Worm (Caenorhabditis elegans) whole organism, L4 larva: ENCODE results near the gene R160.13.

Source experiments
- F26F4.8 ChIP-seq: fragments of 200-800 bp; sonication (Bioruptor generic); conservative IDR thresholded peaks from 2 replicates; pipeline ENCODE4 v1.3.6; 2022; ENCODE audit warnings: missing genetic modification characterization, missing compliant biosample characterization
- F37D6.2 ChIP-seq: sonication (generic microtip); optimal IDR thresholded peaks from 2 replicates; lab custom pipeline; 2016; ENCODE audit warnings: mild to moderate bottlenecking, missing genetic modification characterization, missing compliant biosample characterization
- F44E2.7 ChIP-seq: fragments of 200-800 bp; sonication (Bioruptor generic); IDR thresholded peaks from 2 replicates; pipeline ENCODE4 v2.1.2; 2022; ENCODE audit warnings: missing genetic modification characterization, missing compliant biosample characterization
- R02D3.7 ChIP-seq: fragments of 150-350 bp; sonication (generic microtip); optimal IDR thresholded peaks from 3 replicates; lab custom pipeline; 2014; ENCODE audit warnings: missing biosample characterization, missing genetic modification characterization
- T26A8.4 ChIP-seq: fragments of 200-800 bp; sonication (Bioruptor generic); IDR thresholded peaks from 2 replicates; pipeline ENCODE4 v1.3.6; 2022; ENCODE audit warnings: missing genetic modification characterization, missing compliant biosample characterization
- Y5F2A.4 ChIP-seq: fragments of 200-800 bp; sonication (Bioruptor generic); optimal IDR thresholded peaks from 2 replicates; lab custom pipeline; 2018; ENCODE audit warnings: mild to moderate bottlenecking, missing genetic modification characterization, missing compliant biosample characterization
- aha-1 ChIP-seq: fragments of 150-350 bp; peaks from one replicate; lab custom pipeline; 2014; ENCODE audit warnings: missing biosample characterization, missing genetic modification characterization
- ama-1 ChIP-seq: fragments of 150-350 bp; optimal IDR thresholded peaks from 2 replicates; lab custom pipeline; 2014; ENCODE audit warnings: inconsistent platforms, mixed read lengths
- arid-1 ChIP-seq: fragments of 200-800 bp; sonication (Bioruptor generic); conservative IDR thresholded peaks from 2 replicates; pipeline ENCODE4 v1.3.6; 2022; ENCODE audit warnings: missing genetic modification reagents, missing genetic modification characterization, missing compliant biosample characterization
- ceh-32 ChIP-seq: sonication (generic microtip); optimal IDR thresholded peaks from 2 replicates; lab custom pipeline; 2016; ENCODE audit warnings: mild to moderate bottlenecking, missing genetic modification characterization, missing compliant biosample characterization; ENCODE audit not compliant: poor library complexity
- ceh-44 ChIP-seq: fragments of 200-800 bp; sonication (Bioruptor generic); IDR thresholded peaks from 2 replicates; pipeline ENCODE4 v1.3.6; 2022; ENCODE audit warnings: missing genetic modification reagents, missing genetic modification characterization, missing compliant biosample characterization
- ces-1 ChIP-seq: fragments of 150-350 bp; sonication (generic microtip); optimal IDR thresholded peaks from 4 replicates; lab custom pipeline; 2014; ENCODE audit warnings: missing biosample characterization, missing genetic modification reagents, missing genetic modification characterization
- ctbp-1 ChIP-seq: fragments of 200-800 bp; sonication (Bioruptor generic); IDR thresholded peaks from 2 replicates; pipeline ENCODE4 v1.3.6; 2022; ENCODE audit warnings: missing genetic modification reagents, missing genetic modification characterization, missing compliant biosample characterization
- daf-19 ChIP-seq: fragments of 200-800 bp; sonication (Bioruptor generic); conservative IDR thresholded peaks from 2 replicates; pipeline ENCODE4 v1.3.6; 2022; ENCODE audit warnings: missing genetic modification characterization, missing compliant biosample characterization
- dmd-6 ChIP-seq: fragments of 200-800 bp; sonication (Bioruptor generic); IDR thresholded peaks from 2 replicates; pipeline ENCODE4 v1.3.6; 2022; ENCODE audit warnings: missing genetic modification reagents, missing genetic modification characterization, missing compliant biosample characterization
- dmd-8 ChIP-seq: fragments of 200-800 bp; sonication (Bioruptor generic); IDR thresholded peaks from 2 replicates; pipeline ENCODE4 v1.3.6; 2022; ENCODE audit warnings: missing genetic modification characterization, missing compliant biosample characterization
- dmd-9 ChIP-seq: fragments of 200-800 bp; sonication (Bioruptor generic); IDR thresholded peaks from 2 replicates; pipeline ENCODE4 v1.3.6; 2022; ENCODE audit warnings: missing genetic modification reagents, missing genetic modification characterization, missing compliant biosample characterization
- dpl-1 ChIP-seq: fragments of 150-350 bp; optimal IDR thresholded peaks from 2 replicates; lab custom pipeline; 2014; ENCODE audit warnings: missing biosample characterization, missing genetic modification reagents, missing genetic modification characterization
- egl-43 ChIP-seq: fragments of 200-800 bp; sonication (Bioruptor generic); IDR thresholded peaks from 2 replicates; pipeline ENCODE4 v1.3.6; 2022; ENCODE audit warnings: missing genetic modification reagents, missing genetic modification characterization, missing compliant biosample characterization
- fkh-10 ChIP-seq: fragments of 150-350 bp; optimal IDR thresholded peaks from 2 replicates; lab custom pipeline; 2014; ENCODE audit warnings: missing biosample characterization, missing genetic modification reagents, missing genetic modification characterization
- hlh-30 ChIP-seq: sonication (generic microtip); optimal IDR thresholded peaks from 2 replicates; lab custom pipeline; 2017; ENCODE audit warnings: antibody characterized with exemption, mild to moderate bottlenecking, missing genetic modification characterization, missing compliant biosample characterization; ENCODE audit not compliant: insufficient read depth
- jun-1 ChIP-seq: fragments of 150-350 bp; optimal IDR thresholded peaks from 2 replicates; lab custom pipeline; 2014; ENCODE audit warnings: missing biosample characterization, missing genetic modification reagents, missing genetic modification characterization
- lim-7 ChIP-seq: fragments of 200-800 bp; sonication (Bioruptor generic); IDR thresholded peaks from 2 replicates; pipeline ENCODE4 v1.3.6; 2022; ENCODE audit warnings: missing genetic modification characterization, missing compliant biosample characterization
- lin-13 ChIP-seq: fragments of 150-350 bp; optimal IDR thresholded peaks from 2 replicates; lab custom pipeline; 2014; ENCODE audit warnings: missing biosample characterization, missing genetic modification reagents, missing genetic modification characterization
- lin-39 ChIP-seq: fragments of 150-350 bp; optimal IDR thresholded peaks from 2 replicates; lab custom pipeline; 2014; ENCODE audit warnings: missing biosample characterization, missing genetic modification reagents, missing genetic modification characterization
- lsy-2 ChIP-seq, 2 experiments: fragments of 150-350 bp in 1 of 2; sonication (generic microtip) in 1 of 2; optimal IDR thresholded peaks; 2 replicates each; lab custom pipeline; 2014 to 2017; ENCODE audit warnings: missing biosample characterization in 2 of 2, missing genetic modification characterization in 2 of 2
- mdl-1 ChIP-seq, 2 experiments: fragments of 150-350 bp in 1 of 2; sonication (generic microtip) in 1 of 2; optimal IDR thresholded peaks; 2 replicates each; lab custom pipeline; 2014 to 2017; ENCODE audit warnings: missing biosample characterization in 2 of 2, missing genetic modification characterization in 2 of 2
- nhr-102 ChIP-seq: sonication (generic microtip); optimal IDR thresholded peaks from 2 replicates; lab custom pipeline; 2016; ENCODE audit warnings: mild to moderate bottlenecking, missing genetic modification characterization, moderate library complexity, missing compliant biosample characterization
- nhr-28 ChIP-seq: fragments of 150-350 bp; optimal IDR thresholded peaks from 2 replicates; lab custom pipeline; 2014; ENCODE audit warnings: missing biosample characterization, missing genetic modification characterization
- nhr-48 ChIP-seq: sonication (generic microtip); optimal IDR thresholded peaks from 2 replicates; lab custom pipeline; 2016; ENCODE audit warnings: mild to moderate bottlenecking, missing genetic modification characterization, missing compliant biosample characterization
- nhr-77 ChIP-seq: fragments of 150-350 bp; optimal IDR thresholded peaks from 2 replicates; lab custom pipeline; 2014; ENCODE audit warnings: missing biosample characterization, missing genetic modification characterization
- pha-4 ChIP-seq, 2 experiments: fragments of 150-350 bp in 1 of 2; fragments of 200-800 bp in 1 of 2; sonication (Bioruptor generic) in 1 of 2; IDR thresholded peaks in 1 of 2; optimal IDR thresholded peaks in 1 of 2; 2 replicates each; pipeline versions ENCODE4 v1.3.6 to Lab custom; 2014 to 2022; ENCODE audit warnings: missing genetic modification characterization in 2 of 2, missing genetic modification reagents in 2 of 2, missing biosample characterization in 1 of 2, missing compliant biosample characterization in 1 of 2
- php-3 ChIP-seq: fragments of 200-800 bp; sonication (Bioruptor generic); IDR thresholded peaks from 2 replicates; pipeline ENCODE4 v1.3.6; 2022; ENCODE audit warnings: missing genetic modification reagents, missing genetic modification characterization, missing compliant biosample characterization
- pqm-1 ChIP-seq: sonication (generic microtip); optimal IDR thresholded peaks from 2 replicates; lab custom pipeline; 2017; ENCODE audit warnings: missing biosample characterization, missing genetic modification characterization
- saeg-2 ChIP-seq: fragments of 200-800 bp; sonication (Bioruptor generic); IDR thresholded peaks from 2 replicates; pipeline ENCODE4 v1.3.6; 2022; ENCODE audit warnings: missing genetic modification reagents, missing genetic modification characterization, missing compliant biosample characterization
- set-16 ChIP-seq: fragments of 200-800 bp; sonication (Bioruptor generic); IDR thresholded peaks from 2 replicates; pipeline ENCODE4 v1.3.6; 2022; ENCODE audit warnings: missing genetic modification reagents, missing genetic modification characterization, missing compliant biosample characterization
- snpc-1.2 ChIP-seq: fragments of 200-800 bp; sonication (Bioruptor generic); IDR thresholded peaks from 2 replicates; pipeline ENCODE4 v1.3.6; 2022; ENCODE audit warnings: missing genetic modification reagents, missing genetic modification characterization, missing compliant biosample characterization
- spr-1 ChIP-seq: sonication (generic microtip); optimal IDR thresholded peaks from 2 replicates; lab custom pipeline; 2016; ENCODE audit warnings: mild to moderate bottlenecking, missing genetic modification characterization, missing compliant biosample characterization
- spr-3 ChIP-seq: fragments of 200-800 bp; sonication (Bioruptor generic); optimal IDR thresholded peaks from 2 replicates; lab custom pipeline; 2018; ENCODE audit warnings: mild to moderate bottlenecking, missing genetic modification characterization, missing compliant biosample characterization
- tra-1 ChIP-seq: fragments of 200-800 bp; sonication (Bioruptor generic); IDR thresholded peaks from 2 replicates; pipeline ENCODE4 v1.3.6; 2022; ENCODE audit warnings: missing genetic modification reagents, missing genetic modification characterization, missing compliant biosample characterization
- unc-39 ChIP-seq: sonication (generic microtip); optimal IDR thresholded peaks from 2 replicates; lab custom pipeline; 2017; ENCODE audit warnings: missing biosample characterization, missing genetic modification characterization
- unc-62 ChIP-seq, 3 experiments: fragments of 150-350 bp in 1 of 3; sonication (generic microtip); optimal IDR thresholded peaks in 2 of 3; peaks in 1 of 3; 1 replicate in 1 of 3; 2 replicates in 2 of 3; lab custom pipeline; 2014 to 2017; ENCODE audit warnings: missing biosample characterization in 3 of 3, missing genetic modification characterization in 3 of 3, missing genetic modification reagents in 3 of 3, missing genotype in 1 of 3
- zfp-2 ChIP-seq: sonication (generic microtip); optimal IDR thresholded peaks from 2 replicates; lab custom pipeline; 2016; ENCODE audit warnings: mild to moderate bottlenecking, missing genetic modification characterization, missing compliant biosample characterization
- ztf-11 ChIP-seq: fragments of 150-350 bp; optimal IDR thresholded peaks from 2 replicates; lab custom pipeline; 2014; ENCODE audit warnings: missing biosample characterization, missing genetic modification characterization

The R160.13 gene

DNA sequence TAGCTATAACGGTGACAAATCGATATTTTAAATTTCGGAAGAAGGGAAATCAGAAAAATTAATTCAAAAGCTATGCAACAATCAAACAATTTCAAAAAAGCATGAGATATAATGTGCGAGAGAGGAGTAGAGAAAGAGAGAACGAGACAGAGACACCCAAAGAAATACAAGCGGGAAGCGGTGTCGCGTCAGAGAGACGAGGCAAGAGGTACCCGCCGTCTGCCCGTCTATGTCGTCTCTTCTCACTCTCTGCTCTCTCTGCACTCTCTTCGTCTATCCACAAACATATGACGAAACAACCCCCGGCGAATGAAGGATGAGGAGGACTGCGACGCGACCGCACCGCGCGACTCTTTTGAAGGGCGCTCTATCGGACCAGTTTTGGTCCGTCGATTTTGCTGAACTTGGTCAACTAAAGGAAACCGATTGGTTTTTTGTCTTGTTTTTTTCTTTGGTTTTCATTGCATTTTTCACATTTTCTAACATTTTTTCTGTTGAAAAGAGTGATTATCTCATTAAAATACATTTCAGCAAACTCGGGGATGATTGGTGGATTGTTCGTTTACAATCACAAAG lies 17.6 kb upstream of the R160.13 start, which contains the start of gene dpy-23 (continued):
- peak; percentile 90 for TF ChIP-seq dmd-6 (GFP tag; lab: Robert Waterston, UW)
- peak; percentile 89 for TF ChIP-seq nhr-77
- peak; percentile 80 to 89 for TF ChIP-seq lsy-2 (tag; optimal IDR thresholded peaks at IDR 0.05; lab: Kevin White, UChicago)
- peak; percentile 84 for TF ChIP-seq F37D6.2 (tag; lab: Kevin White, UChicago)
- TF ChIP-seq arid-1 (GFP tag; lab: Robert Waterston, UW) = peak; percentile 90
- TF ChIP-seq mdl-1 (tag; optimal IDR thresholded peaks at IDR 0.05; lab: Kevin White, UChicago) = peak; percentile 78 to 90
- TF ChIP-seq dmd-9 = 0 out of 2 replicates have a peak, but pooled peaks have one; percentile 50
- no peak for TF ChIP-seq ama-1 (lab: Kevin White, UChicago)
- TF ChIP-seq fkh-10 (GFP tag; lab: Kevin White, UChicago) = peak; percentile 70
- TF ChIP-seq saeg-2 = 0 out of 2 replicates have a peak, but pooled peaks have one; percentile 39
- TF ChIP-seq dpl-1 (GFP tag; lab: Kevin White, UChicago) = peak; percentile 61
- no peak for TF ChIP-seq F26F4.8
- no peak for TF ChIP-seq F44E2.7 (GFP tag; lab: Robert Waterston, UW)
- TF ChIP-seq spr-3 (GFP tag; lab: Kevin White, UChicago) = no peak
- TF ChIP-seq jun-1 (tag; lab: Kevin White, UChicago) = peak; percentile 82
- peak; percentile 86 for TF ChIP-seq tra-1 (GFP tag; lab: Robert Waterston, UW)
- peak; percentile 91 for TF ChIP-seq lin-13 (GFP tag; lab: Kevin White, UChicago)
- TF ChIP-seq T26A8.4 (GFP tag; lab: Robert Waterston, UW) = peak; percentile 82
- no peak for TF ChIP-seq unc-39
- peak; percentile 94 for TF ChIP-seq ctbp-1
- TF ChIP-seq R02D3.7 (tag; lab: Kevin White, UChicago) = no peak
- peak; percentile 88 for TF ChIP-seq nhr-48
- TF ChIP-seq lim-7 = peak; percentile 63
- peak; percentile 89 for TF ChIP-seq set-16
- no peak for TF ChIP-seq ceh-44
- TF ChIP-seq, all 104 proteins: peak for 55

DNA sequence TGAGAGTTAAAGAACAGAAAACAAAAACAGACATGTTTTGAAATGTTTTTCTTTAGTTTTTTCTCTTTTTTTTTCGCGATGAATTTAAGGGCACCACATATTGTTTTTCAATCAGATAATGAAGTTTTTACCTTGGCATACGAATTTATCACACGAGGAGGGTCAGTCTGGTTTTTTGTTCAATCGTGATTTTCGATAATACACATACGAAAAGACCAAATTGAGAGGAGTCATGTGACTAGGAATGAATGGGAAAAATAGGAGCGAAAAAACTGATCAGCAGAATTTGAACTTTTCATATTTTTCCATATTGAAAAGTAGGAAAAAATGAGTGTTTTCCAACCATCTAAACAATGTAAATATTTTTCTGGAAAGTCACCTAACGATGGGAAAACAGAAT lies 15.2 kb upstream of the R160.13 start:
- peak in 1 of 2 experiments; percentile 5 for TF ChIP-seq mdl-1 (tag; optimal IDR thresholded peaks at IDR 0.05; lab: Kevin White, UChicago)
- no peak for TF ChIP-seq spr-1 (tag; lab: Kevin White, UChicago)
- no peak for TF ChIP-seq snpc-1.2 (GFP tag; lab: Robert Waterston, UW)
- no peak for TF ChIP-seq F26F4.8
- TF ChIP-seq ces-1 = no peak
- TF ChIP-seq hlh-30 (tag; lab: Kevin White, UChicago) = peak; percentile 69
- TF ChIP-seq nhr-28 (tag; lab: Kevin White, UChicago) = peak; percentile 4
- no peak for TF ChIP-seq unc-62 (GFP tag; optimal IDR thresholded peaks at IDR 0.05 in 1 of 2; lab: Kevin White, UChicago)
- no peak for TF ChIP-seq unc-62 (tag; optimal IDR thresholded peaks at IDR 0.05; lab: Kevin White, UChicago)
- TF ChIP-seq dmd-8 (GFP tag; lab: Robert Waterston, UW) = no peak

DNA sequence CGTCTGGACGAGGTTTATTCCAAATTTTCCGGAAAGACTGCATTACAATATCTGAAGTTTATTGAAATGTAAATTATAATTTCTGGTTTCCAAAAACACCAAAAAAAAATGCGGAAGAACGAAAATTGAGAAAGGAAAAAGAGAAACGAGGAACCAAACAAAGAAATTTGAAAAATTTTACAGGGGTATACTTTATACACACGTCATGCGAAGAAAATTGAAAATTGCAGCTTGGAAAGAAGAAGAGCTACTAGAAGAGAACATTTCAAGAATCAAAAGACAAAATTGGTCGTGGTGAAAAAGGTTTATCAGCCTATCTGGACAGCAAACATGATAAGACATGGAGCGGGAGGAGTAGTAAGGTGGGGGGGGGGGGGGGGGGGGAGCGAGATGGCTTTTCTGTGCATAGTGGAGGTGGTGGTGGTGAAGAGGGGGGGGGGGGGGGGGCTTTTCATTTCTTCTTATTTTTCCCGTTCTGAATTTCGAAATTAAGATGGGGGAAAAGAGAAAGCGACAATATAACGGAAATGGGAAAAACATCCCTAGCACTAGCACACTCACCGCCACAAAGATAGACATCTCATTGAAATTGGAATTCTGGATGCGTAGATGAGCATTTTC lies 12.1 kb upstream of the R160.13 start, which contains the start of gene lst-2:
TSS of gene lst-2 (minus strand) at position 51 of the 621 bp plus-strand sequence.
- TF ChIP-seq set-16 (peak; percentile 77), nhr-28 (tag; lab: Kevin White, UChicago) (no peak), ztf-11 (tag; lab: Kevin White, UChicago) (no peak), zfp-2 (tag; lab: Kevin White, UChicago) (no peak), dpl-1 (GFP tag; lab: Kevin White, UChicago) (no peak), lsy-2 (tag; optimal IDR thresholded peaks at IDR 0.05; lab: Kevin White, UChicago) (no peak), egl-43 (GFP tag; lab: Robert Waterston, UW) (no peak), Y5F2A.4 (no peak), unc-39 (no peak), daf-19 (GFP tag; lab: Robert Waterston, UW) (no peak), aha-1 (tag; lab: Kevin White, UChicago) (no peak), nhr-48 (no peak), spr-3 (GFP tag; lab: Kevin White, UChicago) (no peak), pha-4 (GFP tag; IDR thresholded peaks at IDR 0.05; lab: Robert Waterston, UW) (no peak), pha-4 (tag; optimal IDR thresholded peaks at IDR 0.05; lab: Kevin White, UChicago) (no peak), nhr-77 (no peak), nhr-102 (tag; lab: Kevin White, UChicago) (no peak), lin-39 (tag; lab: Kevin White, UChicago) (no peak), lin-13 (GFP tag; lab: Kevin White, UChicago) (no peak), php-3 (GFP tag; lab: Robert Waterston, UW) (no peak), pqm-1 (tag; lab: Kevin White, UChicago) (peak; percentile 1), unc-62 (GFP tag; optimal IDR thresholded peaks at IDR 0.05 in 1 of 2; lab: Kevin White, UChicago) (peak in 1 of 2 experiments; percentile 8), unc-62 (tag; optimal IDR thresholded peaks at IDR 0.05; lab: Kevin White, UChicago) (no peak), dmd-6 (GFP tag; lab: Robert Waterston, UW) (no peak), arid-1 (GFP tag; lab: Robert Waterston, UW) (no peak), ceh-32 (no peak)
